Worm (Caenorhabditis elegans) whole organism, young adult: ENCODE data around the gene sir-2.3.

ENCODE experiments used
- B0035.1 ChIP-seq: sonication (generic microtip); optimal IDR thresholded peaks from 2 replicates; lab custom pipeline; 2016; ENCODE audit warnings: missing genetic modification characterization, mild to moderate bottlenecking, missing compliant biosample characterization, missing genotype, missing genetic modification reagents
- aptf-2 ChIP-seq: fragments of 200-800 bp; sonication (Bioruptor generic); conservative IDR thresholded peaks from 2 replicates; pipeline ENCODE4 v1.3.6; 2022; ENCODE audit warnings: missing genetic modification reagents, missing genetic modification characterization, missing compliant biosample characterization
- ekl-4 ChIP-seq: fragments of 200-800 bp; sonication (Bioruptor generic); IDR thresholded peaks from 2 replicates; pipeline ENCODE4 v1.3.6; 2022; ENCODE audit warnings: missing genetic modification reagents, missing genetic modification characterization, missing compliant biosample characterization
- lsl-1 ChIP-seq: fragments of 200-800 bp; sonication (Bioruptor generic); optimal IDR thresholded peaks from 2 replicates; lab custom pipeline; 2018; ENCODE audit warnings: mild to moderate bottlenecking, missing genetic modification characterization, moderate library complexity, missing compliant biosample characterization
- nhr-179 ChIP-seq: sonication (generic microtip); optimal IDR thresholded peaks from 2 replicates; lab custom pipeline; 2016; ENCODE audit warnings: mild to moderate bottlenecking, missing genetic modification characterization, missing compliant biosample characterization
- snpc-4 ChIP-seq, 5 experiments: fragments of 150-350 bp in 1 of 5; sonication (generic microtip) in 4 of 5; optimal IDR thresholded peaks; 2 replicates each; lab custom pipeline; 2014 to 2018; ENCODE audit warnings: missing genetic modification characterization in 5 of 5, missing biosample characterization in 3 of 5, antibody characterized with exemption in 2 of 5, mild to moderate bottlenecking in 2 of 5, missing compliant biosample characterization in 2 of 5, missing genotype in 2 of 5, moderate library complexity in 2 of 5, missing genetic modification reagents in 1 of 5
- somi-1 ChIP-seq: fragments of 200-800 bp; sonication (Bioruptor generic); optimal IDR thresholded peaks from 2 replicates; lab custom pipeline; 2018; ENCODE audit warnings: mild to moderate bottlenecking, missing genetic modification characterization, missing compliant biosample characterization
- unc-62 ChIP-seq: fragments of 150-350 bp; optimal IDR thresholded peaks from 2 replicates; lab custom pipeline; 2014; ENCODE audit warnings: missing biosample characterization, missing genetic modification reagents, missing genetic modification characterization

DNA sequence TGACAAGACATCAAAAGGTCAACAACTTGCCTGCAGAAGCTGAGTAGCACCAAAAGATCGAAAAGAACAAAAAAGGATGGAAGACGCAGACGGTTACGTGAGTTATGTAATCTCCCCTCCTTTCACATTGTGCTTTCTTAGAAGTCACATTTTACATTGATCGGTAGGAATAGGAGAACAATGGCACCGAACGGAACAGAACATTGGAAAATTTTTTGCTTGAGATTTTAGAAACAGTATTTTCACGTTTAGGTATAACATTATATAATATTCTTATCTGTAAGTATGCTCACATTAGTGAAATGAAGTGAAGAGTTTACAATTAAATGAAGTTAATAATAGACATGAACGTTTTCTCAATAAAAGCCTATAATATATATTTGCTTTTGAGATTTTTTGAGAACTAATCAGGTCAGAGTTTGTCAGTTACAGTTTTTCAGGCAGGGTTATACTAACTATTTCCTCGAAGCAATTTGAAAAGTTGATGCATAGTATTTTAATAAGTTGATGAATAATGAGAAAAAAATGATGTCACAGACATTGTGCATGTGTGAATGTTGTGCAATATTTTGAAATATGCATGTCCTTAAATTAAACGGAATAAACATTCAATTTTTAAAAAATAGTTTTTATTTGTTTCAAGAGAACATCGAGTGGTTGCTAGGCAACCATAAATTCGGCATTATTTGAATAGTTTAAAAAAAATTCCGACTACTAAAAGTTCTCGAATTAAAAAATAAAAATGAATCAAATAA lies 49.7 kb downstream of the sir-2.3 start:
- TF ChIP-seq snpc-4 (GFP tag; optimal IDR thresholded peaks at IDR 0.05; lab: Kevin White, UChicago) = no peak
- TF ChIP-seq snpc-4 (tag; optimal IDR thresholded peaks at IDR 0.05; lab: Kevin White, UChicago) = no peak
- no peak for TF ChIP-seq ekl-4
- TF ChIP-seq B0035.1 (tag; lab: Kevin White, UChicago) = no peak
- TF ChIP-seq lsl-1 (GFP tag; lab: Kevin White, UChicago) = no peak
- no peak for TF ChIP-seq somi-1 (GFP tag; lab: Kevin White, UChicago)
- no peak for TF ChIP-seq unc-62
- TF ChIP-seq nhr-179 = no peak
- no peak for TF ChIP-seq aptf-2 (GFP tag; lab: Robert Waterston, UW)
